Worm (Caenorhabditis elegans) whole organism, L2 larva: ENCODE measurements around the gene fbxc-7.
A peak's percentile ranks its signal among the peaks of the same experiment; 100 is the strongest.
"Not testable (repeated sequence)": the region's sequence is repeated elsewhere in the genome, so short reads cannot be mapped to it uniquely, and the experiment has no call there.

Experiments used
- C34F6.9 ChIP-seq: fragments of 150-350 bp; optimal IDR thresholded peaks from 2 replicates; lab custom pipeline; 2014; ENCODE audit warnings: missing biosample characterization, missing genetic modification characterization
- F13H6.1 ChIP-seq: sonication (generic microtip); optimal IDR thresholded peaks from 2 replicates; lab custom pipeline; 2016; ENCODE audit warnings: missing genetic modification characterization, missing compliant biosample characterization
- R02D3.7 ChIP-seq: fragments of 150-350 bp; optimal IDR thresholded peaks from 2 replicates; lab custom pipeline; 2014; ENCODE audit warnings: missing biosample characterization, missing genetic modification characterization
- Y55F3AM.14 ChIP-seq: fragments of 200-800 bp; sonication (Bioruptor generic); optimal IDR thresholded peaks from 2 replicates; lab custom pipeline; 2018; ENCODE audit warnings: mild to moderate bottlenecking, missing genetic modification characterization, missing compliant biosample characterization
- ZK546.5 ChIP-seq: sonication (generic microtip); optimal IDR thresholded peaks from 2 replicates; lab custom pipeline; 2017; ENCODE audit warnings: missing biosample characterization, missing genetic modification characterization
- alr-1 ChIP-seq: fragments of 150-350 bp; optimal IDR thresholded peaks from 2 replicates; lab custom pipeline; 2014; ENCODE audit warnings: missing biosample characterization, missing genetic modification characterization
- aly-2 ChIP-seq: fragments of 150-350 bp; optimal IDR thresholded peaks from 2 replicates; lab custom pipeline; 2014; ENCODE audit warnings: missing biosample characterization, missing genetic modification characterization
- ama-1 ChIP-seq: fragments of 150-350 bp; optimal IDR thresholded peaks from 2 replicates; lab custom pipeline; 2018; ENCODE audit warnings: inconsistent platforms
- blmp-1 ChIP-seq: sonication (generic microtip); optimal IDR thresholded peaks from 2 replicates; lab custom pipeline; 2017; ENCODE audit warnings: missing genetic modification characterization, mild to moderate bottlenecking, missing compliant biosample characterization, antibody characterized with exemption, moderate library complexity; ENCODE audit not compliant: insufficient read depth
- ceh-16 ChIP-seq: fragments of 150-350 bp; optimal IDR thresholded peaks from 2 replicates; lab custom pipeline; 2014; ENCODE audit warnings: missing biosample characterization, missing genetic modification characterization
- ceh-82 ChIP-seq: fragments of 150-350 bp; optimal IDR thresholded peaks from 2 replicates; lab custom pipeline; 2014; ENCODE audit warnings: missing biosample characterization, missing genetic modification characterization
- crh-2 ChIP-seq: sonication (generic microtip); optimal IDR thresholded peaks from 2 replicates; lab custom pipeline; 2017; ENCODE audit warnings: missing biosample characterization, missing genetic modification characterization
- dmd-4 ChIP-seq: sonication (generic microtip); optimal IDR thresholded peaks from 2 replicates; lab custom pipeline; 2017; ENCODE audit warnings: missing biosample characterization, missing genetic modification characterization
- egl-27 ChIP-seq: sonication (generic microtip); optimal IDR thresholded peaks from 3 replicates; lab custom pipeline; 2017; ENCODE audit warnings: missing biosample characterization, missing genetic modification reagents, missing genetic modification characterization
- elt-1 ChIP-seq: fragments of 150-350 bp; optimal IDR thresholded peaks from 2 replicates; lab custom pipeline; 2014; ENCODE audit warnings: missing biosample characterization, missing genetic modification characterization
- elt-3 ChIP-seq: sonication (generic microtip); optimal IDR thresholded peaks from 2 replicates; lab custom pipeline; 2017; ENCODE audit warnings: missing biosample characterization, missing genetic modification characterization
- fos-1 ChIP-seq: fragments of 150-350 bp; optimal IDR thresholded peaks from 2 replicates; lab custom pipeline; 2014; ENCODE audit warnings: missing biosample characterization, missing genetic modification characterization
- gmeb-1 ChIP-seq: fragments of 150-350 bp; optimal IDR thresholded peaks from 2 replicates; lab custom pipeline; 2014; ENCODE audit warnings: missing biosample characterization, missing genetic modification characterization
- lin-11 ChIP-seq: fragments of 150-350 bp; sonication (generic microtip); optimal IDR thresholded peaks from 2 replicates; lab custom pipeline; 2014; ENCODE audit warnings: missing biosample characterization, missing genetic modification characterization, inconsistent platforms, mixed read lengths
- lin-13 ChIP-seq: fragments of 150-350 bp; optimal IDR thresholded peaks from 2 replicates; lab custom pipeline; 2014; ENCODE audit warnings: missing biosample characterization, missing genetic modification reagents, missing genetic modification characterization
- lin-39 ChIP-seq: fragments of 150-350 bp; optimal IDR thresholded peaks from 2 replicates; lab custom pipeline; 2014; ENCODE audit warnings: missing biosample characterization, missing genetic modification reagents, missing genetic modification characterization
- mab-5 ChIP-seq: fragments of 150-350 bp; optimal IDR thresholded peaks from 2 replicates; lab custom pipeline; 2014; ENCODE audit warnings: missing biosample characterization, missing genetic modification characterization
- mbf-1 ChIP-seq: sonication (generic microtip); optimal IDR thresholded peaks from 2 replicates; lab custom pipeline; 2017; ENCODE audit warnings: missing biosample characterization, missing genetic modification characterization
- mdl-1 ChIP-seq, 2 experiments: fragments of 150-350 bp in 1 of 2; sonication (generic microtip) in 1 of 2; optimal IDR thresholded peaks; 2 replicates each; lab custom pipeline; 2017; ENCODE audit warnings: missing biosample characterization in 2 of 2, missing genetic modification characterization in 2 of 2
- nhr-10 ChIP-seq: sonication (generic microtip); optimal IDR thresholded peaks from 2 replicates; lab custom pipeline; 2017; ENCODE audit warnings: missing biosample characterization, missing genetic modification characterization
- nhr-11 ChIP-seq: fragments of 150-350 bp; optimal IDR thresholded peaks from 2 replicates; lab custom pipeline; 2014; ENCODE audit warnings: missing biosample characterization, missing genetic modification characterization
- nhr-129 ChIP-seq: fragments of 150-350 bp; optimal IDR thresholded peaks from 2 replicates; lab custom pipeline; 2014; ENCODE audit warnings: missing biosample characterization, missing genetic modification characterization
- nhr-21 ChIP-seq: fragments of 150-350 bp; optimal IDR thresholded peaks from 2 replicates; lab custom pipeline; 2014; ENCODE audit warnings: missing biosample characterization, missing genetic modification characterization
- nhr-23 ChIP-seq: fragments of 150-350 bp; optimal IDR thresholded peaks from 2 replicates; lab custom pipeline; 2014; ENCODE audit warnings: missing biosample characterization, missing genetic modification reagents, missing genetic modification characterization
- nhr-25 ChIP-seq: fragments of 150-350 bp; sonication (generic microtip); optimal IDR thresholded peaks from 3 replicates; lab custom pipeline; 2014; ENCODE audit warnings: missing biosample characterization, missing genetic modification characterization
- nhr-77 ChIP-seq: fragments of 150-350 bp; optimal IDR thresholded peaks from 2 replicates; lab custom pipeline; 2014; ENCODE audit warnings: missing biosample characterization, missing genetic modification characterization
- sem-4 ChIP-seq: fragments of 150-350 bp; optimal IDR thresholded peaks from 2 replicates; lab custom pipeline; 2014; ENCODE audit warnings: missing biosample characterization, missing genetic modification reagents, missing genetic modification characterization
- skn-1 ChIP-seq: sonication (generic microtip); optimal IDR thresholded peaks from 2 replicates; lab custom pipeline; 2017; ENCODE audit warnings: missing biosample characterization, missing genetic modification characterization
- sma-3 ChIP-seq: sonication (generic microtip); optimal IDR thresholded peaks from 2 replicates; lab custom pipeline; 2016; ENCODE audit warnings: missing genetic modification reagents, missing genetic modification characterization, missing compliant biosample characterization
- snpc-4 ChIP-seq: fragments of 150-350 bp; optimal IDR thresholded peaks from 2 replicates; lab custom pipeline; 2014; ENCODE audit warnings: missing biosample characterization, missing genetic modification characterization
- unc-39 ChIP-seq: fragments of 150-350 bp; optimal IDR thresholded peaks from 2 replicates; lab custom pipeline; 2014; ENCODE audit warnings: missing biosample characterization, missing genetic modification characterization
- unc-55 ChIP-seq: fragments of 150-350 bp; sonication (generic microtip); optimal IDR thresholded peaks from 3 replicates; lab custom pipeline; 2014; ENCODE audit warnings: missing biosample characterization, missing genetic modification reagents, missing genetic modification characterization
- zag-1 ChIP-seq: fragments of 150-350 bp; optimal IDR thresholded peaks from 2 replicates; lab custom pipeline; 2014; ENCODE audit warnings: missing biosample characterization, missing genetic modification characterization
- ztf-1 ChIP-seq: fragments of 200-800 bp; sonication (Bioruptor generic); conservative IDR thresholded peaks from 2 replicates; pipeline ENCODE4 v1.3.6; 2022; ENCODE audit warnings: missing genetic modification characterization, missing compliant biosample characterization
- ztf-11 ChIP-seq: sonication (generic microtip); optimal IDR thresholded peaks from 2 replicates; lab custom pipeline; 2017; ENCODE audit warnings: missing biosample characterization, missing genetic modification characterization
- ztf-4 ChIP-seq: fragments of 150-350 bp; optimal IDR thresholded peaks from 2 replicates; lab custom pipeline; 2014; ENCODE audit warnings: missing biosample characterization, missing genetic modification characterization

fbxc-7 gene

ce11 chrII:954626-955025 is at the start of gene fbxc-7:
TSS of gene fbxc-7 (plus strand) at chrII:954926.
- not testable (repeated sequence) for TF ChIP-seq C34F6.9, lin-11, ceh-82

DNA sequence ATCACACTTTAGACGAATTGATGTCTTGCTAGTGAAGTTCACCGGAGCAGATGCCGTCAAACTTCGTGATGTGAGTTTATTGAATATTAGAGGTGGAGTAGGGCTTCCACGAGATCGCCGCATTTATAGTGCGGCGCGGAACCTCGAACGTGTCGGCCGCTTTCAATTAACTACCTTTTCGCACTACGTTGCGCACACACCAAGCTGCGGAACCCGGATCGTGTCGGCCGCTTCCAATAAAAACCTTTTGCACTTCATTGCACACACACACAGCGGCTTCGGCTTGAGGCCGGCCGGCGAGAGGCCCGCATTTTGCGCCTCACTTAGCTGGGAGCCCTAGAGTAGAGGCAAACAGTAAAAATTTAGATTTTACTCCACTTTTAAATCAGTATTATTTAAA is 49.4 kb upstream of the fbxc-7 start:
- TF ChIP-seq snpc-4 (tag; lab: Kevin White, UChicago) (peak; percentile 75), ztf-11 (tag; lab: Kevin White, UChicago) (no peak)

DNA sequence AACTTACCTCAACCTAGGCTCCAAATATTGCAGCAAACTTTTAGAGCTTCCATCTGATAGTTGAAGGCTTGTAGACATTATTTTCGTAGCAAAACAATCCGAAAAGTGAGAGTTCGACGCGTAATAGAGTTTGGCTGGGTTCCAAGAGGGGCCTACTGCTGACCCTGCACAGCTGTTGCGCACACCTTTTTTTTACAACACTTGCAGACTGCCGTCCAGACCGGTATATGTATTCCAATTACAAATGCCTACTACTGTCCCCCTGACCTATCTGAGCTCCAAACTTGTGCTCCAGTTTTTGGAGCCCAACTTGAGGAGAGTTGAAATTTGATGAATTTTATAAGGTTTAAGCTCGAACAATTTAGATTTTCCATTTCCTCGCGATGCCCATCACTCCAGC is 45.2 kb upstream of the fbxc-7 start, which contains the start of the genes fbxc-24 and fbxc-27:
Gene fbxc-24 (minus strand): TSS at position 101 of the 400 bp plus-strand sequence.
Gene fbxc-27 (plus strand): TSS at position 216 of the 400 bp plus-strand sequence.
- no peak for TF ChIP-seq elt-1 (tag; lab: Kevin White, UChicago)
- TF ChIP-seq R02D3.7 (tag; lab: Kevin White, UChicago) = no peak
- no peak for TF ChIP-seq fos-1 (tag; lab: Kevin White, UChicago)
- TF ChIP-seq aly-2 (tag; lab: Kevin White, UChicago) = no peak
- TF ChIP-seq mbf-1 (tag; lab: Kevin White, UChicago) = no peak
- TF ChIP-seq gmeb-1 (tag; lab: Kevin White, UChicago) = no peak
- no peak for TF ChIP-seq alr-1 (tag; lab: Kevin White, UChicago)
- no peak for TF ChIP-seq Y55F3AM.14 (GFP tag; lab: Kevin White, UChicago)

DNA sequence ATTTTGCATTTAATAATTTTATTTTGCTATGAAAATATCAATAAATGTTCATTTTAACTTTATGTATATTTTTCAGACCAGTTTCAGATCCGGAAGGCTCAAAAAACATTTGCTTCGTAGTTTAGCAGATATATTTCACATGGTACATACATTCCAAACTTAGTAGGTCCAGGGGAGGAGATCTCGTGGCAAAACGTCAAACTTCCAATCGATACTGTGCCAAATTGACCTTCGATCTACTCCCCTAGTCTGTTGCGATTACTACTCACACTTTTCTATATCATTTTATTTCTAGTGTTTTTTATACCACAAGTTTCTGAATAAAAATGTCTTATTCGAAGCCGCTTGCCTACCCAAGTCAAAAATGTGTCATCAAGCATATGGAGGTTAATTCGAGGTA is 43.0 kb upstream of the fbxc-7 start, which contains the start of gene fbxc-31:
Gene fbxc-31 (plus strand): TSS at position 301 of the 400 bp plus-strand sequence.
- TF ChIP-seq snpc-4 (tag; lab: Kevin White, UChicago) (no peak), fos-1 (tag; lab: Kevin White, UChicago) (no peak), mdl-1 (tag; optimal IDR thresholded peaks at IDR 0.05; lab: Kevin White, UChicago) (no peak), R02D3.7 (tag; lab: Kevin White, UChicago) (no peak), C34F6.9 (no peak), mab-5 (tag; lab: Kevin White, UChicago) (no peak), crh-2 (tag; lab: Kevin White, UChicago) (no peak), gmeb-1 (tag; lab: Kevin White, UChicago) (no peak), nhr-23 (tag; lab: Kevin White, UChicago) (no peak), ceh-16 (no peak), nhr-25 (no peak), skn-1 (tag; lab: Kevin White, UChicago) (no peak), lin-39 (tag; lab: Kevin White, UChicago) (no peak), unc-39 (tag; lab: Kevin White, UChicago) (no peak), F13H6.1 (tag; lab: Kevin White, UChicago) (no peak)

DNA sequence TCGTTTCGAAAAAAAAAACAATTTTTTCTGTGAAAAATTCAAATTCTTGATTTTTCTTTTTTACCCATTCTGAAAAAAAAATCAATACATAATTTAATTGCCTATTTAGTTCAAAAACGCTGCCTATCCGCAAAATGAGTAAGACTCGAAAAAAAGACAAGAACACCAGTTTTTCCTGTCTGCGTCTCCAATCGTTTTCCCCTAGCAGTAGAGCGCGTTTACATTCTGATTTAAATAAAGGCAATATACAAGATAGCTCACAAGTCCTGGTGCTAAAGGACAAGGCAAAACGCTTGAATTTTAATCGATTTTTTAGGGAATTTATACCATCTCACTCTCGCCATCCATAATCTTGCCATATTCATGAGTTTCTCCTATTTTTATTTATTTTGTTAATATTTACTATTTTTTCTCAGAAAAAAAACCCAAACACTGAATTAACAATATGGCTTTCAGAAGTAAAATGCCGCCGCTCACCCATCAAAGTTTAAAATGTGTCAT is 41.5 kb upstream of the fbxc-7 start, which contains the start of gene fbxc-33:
Gene fbxc-33 (plus strand): TSS at position 451 of the 501 bp plus-strand sequence.
- TF ChIP-seq aly-2 (tag; lab: Kevin White, UChicago) = no peak
- TF ChIP-seq Y55F3AM.14 (GFP tag; lab: Kevin White, UChicago) = no peak
- no peak for TF ChIP-seq dmd-4 (tag; lab: Kevin White, UChicago)
- TF ChIP-seq skn-1 (tag; lab: Kevin White, UChicago) = no peak
- no peak for TF ChIP-seq mab-5 (tag; lab: Kevin White, UChicago)
- TF ChIP-seq gmeb-1 (tag; lab: Kevin White, UChicago) = peak; percentile 14
- no peak for TF ChIP-seq lin-13
- no peak for TF ChIP-seq nhr-21 (tag; lab: Kevin White, UChicago)
- TF ChIP-seq ztf-11 (tag; lab: Kevin White, UChicago) = no peak
- TF ChIP-seq nhr-25 = no peak
- TF ChIP-seq F13H6.1 (tag; lab: Kevin White, UChicago) = no peak
- TF ChIP-seq sma-3 (GFP tag; lab: Kevin White, UChicago) = no peak
- TF ChIP-seq ztf-1 (GFP tag; lab: Robert Waterston, UW) = no peak
- TF ChIP-seq R02D3.7 (tag; lab: Kevin White, UChicago) = no peak
- TF ChIP-seq nhr-11 (tag; lab: Kevin White, UChicago) = no peak
- no peak for TF ChIP-seq ZK546.5 (tag; lab: Kevin White, UChicago)
- no peak for TF ChIP-seq nhr-10 (tag; lab: Kevin White, UChicago)
- TF ChIP-seq ama-1 (lab: Kevin White, UChicago) = no peak
- no peak for TF ChIP-seq zag-1 (tag; lab: Kevin White, UChicago)
- no peak for TF ChIP-seq sem-4
- TF ChIP-seq mbf-1 (tag; lab: Kevin White, UChicago) = no peak
- no peak for TF ChIP-seq egl-27 (tag; lab: Kevin White, UChicago)
- no peak for TF ChIP-seq blmp-1 (tag; lab: Kevin White, UChicago)
- TF ChIP-seq fos-1 (tag; lab: Kevin White, UChicago) = peak; percentile 19
- peak; percentile 1 for TF ChIP-seq nhr-129 (tag; lab: Kevin White, UChicago)
- peak; percentile 67 for TF ChIP-seq C34F6.9
- no peak for TF ChIP-seq ceh-82
- no peak for TF ChIP-seq lin-11
- peak; percentile 53 for TF ChIP-seq unc-55 (GFP tag; lab: Kevin White, UChicago)
- TF ChIP-seq nhr-77 = no peak
- no peak for TF ChIP-seq ztf-4 (tag; lab: Kevin White, UChicago)
- TF ChIP-seq alr-1 (tag; lab: Kevin White, UChicago) = no peak
- no peak for TF ChIP-seq snpc-4 (tag; lab: Kevin White, UChicago)
- no peak for TF ChIP-seq ceh-16
- no peak for TF ChIP-seq crh-2 (tag; lab: Kevin White, UChicago)
- no peak for TF ChIP-seq elt-3
- no peak for TF ChIP-seq lin-39 (tag; lab: Kevin White, UChicago)
